Fruit fly (Drosophila melanogaster) whole organism, wandering third instar larva: Measurements from ENCODE around the gene Ir75d.

Experiments
- Dfd ChIP-seq: fragments of >200 bp; optimal IDR thresholded peaks from 2 replicates; lab custom pipeline; 2017; ENCODE audit warnings: missing biosample characterization, missing genetic modification characterization
- GATAd ChIP-seq: sonication (Bioruptor generic); optimal IDR thresholded peaks from 2 replicates; lab custom pipeline; 2016; ENCODE audit warnings: missing biosample characterization, missing genetic modification characterization
- Myc ChIP-seq: fragments of >200 bp; optimal IDR thresholded peaks from 2 replicates; lab custom pipeline; 2017
- Vsx2 ChIP-seq: fragments of 200-300, 225-300 bp; sonication (Bioruptor generic); optimal IDR thresholded peaks from 2 replicates; lab custom pipeline; 2018; ENCODE audit warnings: missing biosample characterization, missing genetic modification characterization; ENCODE audit not compliant: partially characterized antibody
- br ChIP-seq: fragments of 200-800 bp; sonication (Bioruptor generic); optimal IDR thresholded peaks from 2 replicates; lab custom pipeline; 2016; ENCODE audit warnings: missing biosample characterization, missing genetic modification characterization
- brk ChIP-seq: fragments of 200-800 bp; sonication (Bioruptor generic); optimal IDR thresholded peaks from 2 replicates; lab custom pipeline; 2016; ENCODE audit warnings: missing biosample characterization, mild to moderate bottlenecking, missing genetic modification characterization
- dmrt93B ChIP-seq: fragments of 200-800 bp; sonication (Bioruptor generic); optimal IDR thresholded peaks from 2 replicates; lab custom pipeline; 2018; ENCODE audit warnings: missing biosample characterization, mild to moderate bottlenecking, missing genetic modification characterization
- foxo ChIP-seq, 2 experiments: fragments of 200-800 bp; sonication (Bioruptor generic); optimal IDR thresholded peaks; 2 replicates in 1 of 2; 3 replicates in 1 of 2; lab custom pipeline; 2016 to 2017; ENCODE audit warnings: missing biosample characterization in 2 of 2, missing genetic modification characterization in 2 of 2
- jim ChIP-seq: fragments of 175-275, 200-325 bp; sonication (Bioruptor generic); optimal IDR thresholded peaks from 2 replicates; lab custom pipeline; 2016; ENCODE audit warnings: missing biosample characterization, mild to moderate bottlenecking, missing genetic modification characterization
- lola ChIP-seq: fragments of >200 bp; optimal IDR thresholded peaks from 2 replicates; lab custom pipeline; 2017; ENCODE audit warnings: missing biosample characterization, missing genetic modification characterization
- psq ChIP-seq: fragments of 200-800 bp; sonication (Bioruptor generic); optimal IDR thresholded peaks from 3 replicates; lab custom pipeline; 2017; ENCODE audit warnings: missing biosample characterization, mild to moderate bottlenecking, missing genetic modification characterization, moderate library complexity
- usp ChIP-seq: fragments of >200 bp; optimal IDR thresholded peaks from 2 replicates; lab custom pipeline; 2017; ENCODE audit warnings: missing biosample characterization, missing genetic modification characterization

DNA sequence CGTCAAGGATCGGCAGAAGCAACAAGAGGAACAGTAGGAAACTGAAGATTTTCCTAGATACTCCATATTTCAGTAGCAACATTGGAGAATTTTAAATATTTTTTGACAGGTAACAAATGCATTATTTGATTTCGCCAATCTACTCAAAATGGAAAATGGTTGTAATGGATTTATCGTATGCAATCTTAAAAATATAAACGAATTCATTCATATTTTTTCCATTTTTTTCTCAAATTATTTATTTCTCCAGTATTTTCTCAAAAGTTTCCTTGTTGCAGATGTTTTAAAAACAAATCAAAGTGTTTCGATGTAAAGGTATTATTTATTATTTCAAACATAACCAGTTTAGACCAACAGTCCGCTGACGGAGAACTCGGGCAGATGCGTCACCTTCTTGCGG lies 9.2 kb upstream of the Ir75d start, which contains the start of gene CG18223:
- no peak for TF ChIP-seq GATAd (GFP tag; lab: Kevin White, UChicago)
- TF ChIP-seq usp (GFP tag; lab: Kevin White, UChicago) = no peak
- TF ChIP-seq Myc (lab: Kevin White, UChicago) = no peak
- no peak for TF ChIP-seq Dfd (GFP tag; lab: Kevin White, UChicago)
- TF ChIP-seq foxo (GFP tag; optimal IDR thresholded peaks at IDR 0.05; lab: Kevin White, UChicago) = no peak
- TF ChIP-seq jim (GFP tag; lab: Kevin White, UChicago) = no peak
- TF ChIP-seq psq (GFP tag; lab: Kevin White, UChicago) = no peak
- no peak for TF ChIP-seq lola (GFP tag; lab: Kevin White, UChicago)
- no peak for TF ChIP-seq Vsx2 (GFP tag; lab: Kevin White, UChicago)
- no peak for TF ChIP-seq dmrt93B (GFP tag; lab: Kevin White, UChicago)
- TF ChIP-seq br (GFP tag; lab: Kevin White, UChicago) = no peak
- TF ChIP-seq brk (GFP tag; lab: Kevin White, UChicago) = no peak
